Worm (Caenorhabditis elegans): ENCODE results near the gene nhr-55.

- TF ChIP-seq elt-1 (tag; optimal IDR thresholded peaks at IDR 0.05; ENCODE audit: borderline replicate concordance, insufficient read depth) (no peak), nhr-76 (tag; optimal IDR thresholded peaks at IDR 0.05) (no peak), unc-62 (GFP tag; optimal IDR thresholded peaks at IDR 0.05) (no peak)
Observed at ce11 chrV:464800-465199, 13.2 kb upstream of the nhr-55 start, which contains the start of gene nhr-201.

All from whole organism, mixed stage, embryonic.